Fruit fly (Drosophila melanogaster) whole organism, embryonic: ENCODE measurements around the gene Crz.

Source experiments
- Ada2b ChIP-seq: fragments of 200-800 bp; sonication (Bioruptor generic); IDR thresholded peaks from 2 replicates; pipeline ENCODE4 v1.3.6; 2022; ENCODE audit warnings: missing biosample characterization, missing genetic modification characterization
- C15 ChIP-seq: fragments of 200-800 bp; sonication (Bioruptor generic); IDR thresholded peaks from 3 replicates; pipeline ENCODE4 v1.3.6; 2022; ENCODE audit warnings: missing biosample characterization, missing genetic modification characterization
- CG10366 ChIP-seq: fragments of 200-800 bp; sonication (Bioruptor generic); IDR thresholded peaks from 2 replicates; pipeline ENCODE4 v1.3.6; 2022; ENCODE audit warnings: missing biosample characterization, missing genetic modification characterization
- CG10543 ChIP-seq: fragments of 200-800 bp; sonication (Bioruptor generic); optimal IDR thresholded peaks from 3 replicates; lab custom pipeline; 2017; ENCODE audit warnings: missing biosample characterization, mild to moderate bottlenecking, missing genetic modification characterization, moderate library complexity
- CG12104 ChIP-seq: fragments of 200-800 bp; sonication (Bioruptor generic); optimal IDR thresholded peaks from 3 replicates; lab custom pipeline; 2016; ENCODE audit warnings: missing biosample characterization, missing genetic modification characterization
- CG12219 ChIP-seq: fragments of 200-800 bp; sonication (Bioruptor generic); optimal IDR thresholded peaks from 3 replicates; lab custom pipeline; 2018; ENCODE audit warnings: missing biosample characterization, mild to moderate bottlenecking, missing genetic modification characterization
- CG1233 ChIP-seq: fragments of 200-800 bp; sonication (Bioruptor generic); optimal IDR thresholded peaks from 4 replicates; lab custom pipeline; 2018; ENCODE audit warnings: missing biosample characterization, mild to moderate bottlenecking, missing genetic modification characterization
- CG15514 ChIP-seq: fragments of 200-800 bp; sonication (Bioruptor generic); optimal IDR thresholded peaks from 3 replicates; lab custom pipeline; 2017; ENCODE audit warnings: missing biosample characterization, missing genetic modification characterization, mild to moderate bottlenecking, moderate library complexity, missing genetic modification reagents
- CG1602 ChIP-seq: fragments of 200-800 bp; sonication (Bioruptor generic); optimal IDR thresholded peaks from 3 replicates; lab custom pipeline; 2016; ENCODE audit warnings: missing biosample characterization, missing genetic modification characterization
- CG16779 ChIP-seq: fragments of 200-800 bp; sonication (Bioruptor generic); IDR thresholded peaks from 2 replicates; pipeline ENCODE4 v1.3.6; 2022; ENCODE audit warnings: missing biosample characterization, missing genetic modification characterization
- CG18262 ChIP-seq: fragments of 200-800 bp; optimal IDR thresholded peaks from 3 replicates; lab custom pipeline; 2019; ENCODE audit warnings: missing biosample characterization, mild to moderate bottlenecking, missing genetic modification characterization, moderate library complexity
- CG31388 ChIP-seq: fragments of 200-800 bp; sonication (Bioruptor generic); optimal IDR thresholded peaks from 2 replicates; lab custom pipeline; 2016; ENCODE audit warnings: missing biosample characterization, missing genetic modification characterization
- CG32532 ChIP-seq: fragments of 200-800 bp; sonication (Bioruptor generic); IDR thresholded peaks from 2 replicates; pipeline ENCODE4 v1.3.6; 2022; ENCODE audit warnings: missing biosample characterization, missing genetic modification characterization
- CG43689 ChIP-seq: fragments of 200-800 bp; sonication (Bioruptor generic); IDR thresholded peaks from 2 replicates; pipeline ENCODE4 v1.3.6; 2022; ENCODE audit warnings: missing biosample characterization, missing genetic modification characterization
- CG4424 ChIP-seq: fragments of 200-800 bp; sonication (Bioruptor generic); optimal IDR thresholded peaks from 3 replicates; lab custom pipeline; 2016; ENCODE audit warnings: missing biosample characterization, missing genetic modification characterization
- CG7372 ChIP-seq: fragments of 200-800 bp; sonication (Bioruptor generic); IDR thresholded peaks from 2 replicates; pipeline ENCODE4 v1.3.6; 2022; ENCODE audit warnings: missing biosample characterization, missing genetic modification characterization
- CG7556 ChIP-seq: fragments of 200-800 bp; sonication (Bioruptor generic); optimal IDR thresholded peaks from 2 replicates; lab custom pipeline; 2017; ENCODE audit warnings: missing biosample characterization, mild to moderate bottlenecking, missing genetic modification characterization
- CG8089 ChIP-seq: fragments of 200-800 bp; sonication (Bioruptor generic); optimal IDR thresholded peaks from 3 replicates; lab custom pipeline; 2016; ENCODE audit warnings: missing biosample characterization, missing genetic modification characterization
- Fer2 ChIP-seq: fragments of 200-800 bp; sonication (Bioruptor generic); optimal IDR thresholded peaks from 2 replicates; lab custom pipeline; 2018; ENCODE audit warnings: missing biosample characterization, mild to moderate bottlenecking, missing genetic modification characterization, moderate library complexity
- HmgD ChIP-seq: fragments of 200-800 bp; sonication (Bioruptor generic); optimal IDR thresholded peaks from 3 replicates; lab custom pipeline; 2016; ENCODE audit warnings: missing biosample characterization, missing genetic modification characterization
- Lpt ChIP-seq: fragments of >200 bp; optimal IDR thresholded peaks from 2 replicates; lab custom pipeline; 2018; ENCODE audit warnings: missing biosample characterization, missing genetic modification characterization
- MESR4 ChIP-seq: fragments of 200-800 bp; sonication (Bioruptor generic); optimal IDR thresholded peaks from 2 replicates; lab custom pipeline; 2018; ENCODE audit warnings: missing biosample characterization, mild to moderate bottlenecking, missing genetic modification characterization, moderate library complexity
- Mad ChIP-seq: fragments of 200-800 bp; sonication (Bioruptor generic); optimal IDR thresholded peaks from 2 replicates; lab custom pipeline; 2016; ENCODE audit warnings: missing biosample characterization, missing genetic modification characterization
- Neu2 ChIP-seq: fragments of 200-800 bp; sonication (Bioruptor generic); optimal IDR thresholded peaks from 3 replicates; lab custom pipeline; 2016; ENCODE audit warnings: missing biosample characterization, missing genetic modification characterization, borderline replicate concordance
- Sox102F ChIP-seq: fragments of 200-800 bp; sonication (Bioruptor generic); optimal IDR thresholded peaks from 2 replicates; lab custom pipeline; 2018; ENCODE audit warnings: missing biosample characterization, mild to moderate bottlenecking, missing genetic modification characterization, moderate library complexity
- Stat92E ChIP-seq, 3 experiments: fragments of >200 bp in 2 of 3; fragments of 200-800 bp in 1 of 3; sonication (Bioruptor generic) in 1 of 3; optimal IDR thresholded peaks; 2 replicates each; lab custom pipeline; 2017 to 2019; ENCODE audit warnings: missing biosample characterization in 3 of 3, missing genetic modification characterization in 3 of 3, mild to moderate bottlenecking in 1 of 3, moderate library complexity in 1 of 3
- TFAM ChIP-seq: fragments of 200-800 bp; sonication (Bioruptor generic); optimal IDR thresholded peaks from 2 replicates; lab custom pipeline; 2017; ENCODE audit warnings: missing biosample characterization, missing genetic modification characterization, inconsistent platforms
- cad ChIP-seq: fragments of >200 bp; optimal IDR thresholded peaks from 2 replicates; lab custom pipeline; 2017; ENCODE audit warnings: missing biosample characterization, missing genetic modification characterization
- cas ChIP-seq: fragments of 200-800 bp; sonication (Bioruptor generic); IDR thresholded peaks from 2 replicates; pipeline ENCODE4 v1.3.6; 2022; ENCODE audit warnings: missing biosample characterization, missing genetic modification characterization
- caup ChIP-seq: fragments of 200-800 bp; sonication (Bioruptor generic); optimal IDR thresholded peaks from 3 replicates; lab custom pipeline; 2017; ENCODE audit warnings: missing biosample characterization, mild to moderate bottlenecking, missing genetic modification characterization, moderate library complexity; ENCODE audit not compliant: severe bottlenecking
- chn ChIP-seq: fragments of 200-800 bp; sonication (Bioruptor generic); optimal IDR thresholded peaks from 2 replicates; lab custom pipeline; 2016; ENCODE audit warnings: missing biosample characterization, missing genetic modification characterization
- crol ChIP-seq: fragments of 200-800 bp; sonication (Bioruptor generic); IDR thresholded peaks from 2 replicates; pipeline ENCODE4 v1.3.6; 2022; ENCODE audit warnings: missing biosample characterization, missing genetic modification characterization
- dan ChIP-seq: fragments of 200-800 bp; sonication (Bioruptor generic); IDR thresholded peaks from 2 replicates; pipeline ENCODE4 v1.3.6; 2022; ENCODE audit warnings: missing biosample characterization, missing genetic modification characterization
- esg ChIP-seq: fragments of 200-800 bp; sonication (Bioruptor generic); conservative IDR thresholded peaks from 2 replicates; pipeline ENCODE4 v1.3.6; 2022; ENCODE audit warnings: missing biosample characterization, missing genetic modification characterization
- ftz-f1 ChIP-seq: fragments of 200-800 bp; sonication (Bioruptor generic); optimal IDR thresholded peaks from 2 replicates; lab custom pipeline; 2016; ENCODE audit warnings: missing biosample characterization, missing genetic modification characterization
- fu2 ChIP-seq: fragments of 200-800 bp; sonication (Bioruptor generic); optimal IDR thresholded peaks from 2 replicates; lab custom pipeline; 2016; ENCODE audit warnings: missing biosample characterization, missing genetic modification characterization
- hb ChIP-seq: fragments of 200-800 bp; sonication (Bioruptor generic); IDR thresholded peaks from 3 replicates; pipeline ENCODE4 v1.3.6; 2022; ENCODE audit warnings: missing biosample characterization, missing genetic modification characterization; ENCODE audit not compliant: partially characterized antibody
- inv ChIP-seq: fragments of 200-800 bp; sonication (Bioruptor generic); IDR thresholded peaks from 2 replicates; pipeline ENCODE4 v1.3.6; 2022; ENCODE audit warnings: missing biosample characterization, missing genetic modification characterization; ENCODE audit not compliant: partially characterized antibody
- kah ChIP-seq: fragments of 200-800 bp; sonication (Bioruptor generic); optimal IDR thresholded peaks from 2 replicates; lab custom pipeline; 2018; ENCODE audit warnings: missing biosample characterization, mild to moderate bottlenecking, missing genetic modification characterization
- lilli ChIP-seq: fragments of 200-800 bp; sonication (Bioruptor generic); optimal IDR thresholded peaks from 3 replicates; lab custom pipeline; 2016; ENCODE audit warnings: missing biosample characterization, missing genetic modification characterization
- lola ChIP-seq, 3 experiments: fragments of >200 bp in 2 of 3; fragments of 200-800 bp in 1 of 3; sonication (Bioruptor generic) in 1 of 3; optimal IDR thresholded peaks; 2 replicates each; lab custom pipeline; 2017 to 2019; ENCODE audit warnings: missing biosample characterization in 3 of 3, missing genetic modification characterization in 3 of 3, mild to moderate bottlenecking in 1 of 3, moderate library complexity in 1 of 3
- nerfin-1 ChIP-seq: fragments of 200-800 bp; sonication (Bioruptor generic); optimal IDR thresholded peaks from 3 replicates; lab custom pipeline; 2019; ENCODE audit warnings: missing biosample characterization, mild to moderate bottlenecking, missing genetic modification characterization, moderate library complexity
- pb ChIP-seq: fragments of 200-800 bp; sonication (Bioruptor generic); optimal IDR thresholded peaks from 3 replicates; lab custom pipeline; 2016; ENCODE audit warnings: missing biosample characterization, missing genetic modification characterization
- repo ChIP-seq: fragments of 200-800 bp; sonication (Bioruptor generic); optimal IDR thresholded peaks from 2 replicates; lab custom pipeline; 2016; ENCODE audit warnings: missing biosample characterization, missing genetic modification characterization
- rib ChIP-seq: fragments of 200-800 bp; sonication (Bioruptor generic); IDR thresholded peaks from 2 replicates; pipeline ENCODE4 v1.3.6; 2022; ENCODE audit warnings: missing biosample characterization, missing genetic modification characterization
- schlank ChIP-seq: fragments of 200-800 bp; sonication (Bioruptor generic); optimal IDR thresholded peaks from 2 replicates; lab custom pipeline; 2018; ENCODE audit warnings: missing biosample characterization, mild to moderate bottlenecking, missing genetic modification characterization
- wek ChIP-seq: fragments of 200-800 bp; sonication (Bioruptor generic); optimal IDR thresholded peaks from 3 replicates; lab custom pipeline; 2018; ENCODE audit warnings: missing biosample characterization, mild to moderate bottlenecking, missing genetic modification characterization, moderate library complexity
- wor ChIP-seq: fragments of 200-800 bp; sonication (Bioruptor generic); IDR thresholded peaks from 2 replicates; pipeline ENCODE4 v1.3.6; 2022; ENCODE audit warnings: missing biosample characterization, missing genetic modification characterization
- zen ChIP-seq: fragments of 200-800 bp; sonication (Bioruptor generic); optimal IDR thresholded peaks from 3 replicates; lab custom pipeline; 2018; ENCODE audit warnings: missing biosample characterization, mild to moderate bottlenecking, missing genetic modification characterization, moderate library complexity

Gene Crz

DNA sequence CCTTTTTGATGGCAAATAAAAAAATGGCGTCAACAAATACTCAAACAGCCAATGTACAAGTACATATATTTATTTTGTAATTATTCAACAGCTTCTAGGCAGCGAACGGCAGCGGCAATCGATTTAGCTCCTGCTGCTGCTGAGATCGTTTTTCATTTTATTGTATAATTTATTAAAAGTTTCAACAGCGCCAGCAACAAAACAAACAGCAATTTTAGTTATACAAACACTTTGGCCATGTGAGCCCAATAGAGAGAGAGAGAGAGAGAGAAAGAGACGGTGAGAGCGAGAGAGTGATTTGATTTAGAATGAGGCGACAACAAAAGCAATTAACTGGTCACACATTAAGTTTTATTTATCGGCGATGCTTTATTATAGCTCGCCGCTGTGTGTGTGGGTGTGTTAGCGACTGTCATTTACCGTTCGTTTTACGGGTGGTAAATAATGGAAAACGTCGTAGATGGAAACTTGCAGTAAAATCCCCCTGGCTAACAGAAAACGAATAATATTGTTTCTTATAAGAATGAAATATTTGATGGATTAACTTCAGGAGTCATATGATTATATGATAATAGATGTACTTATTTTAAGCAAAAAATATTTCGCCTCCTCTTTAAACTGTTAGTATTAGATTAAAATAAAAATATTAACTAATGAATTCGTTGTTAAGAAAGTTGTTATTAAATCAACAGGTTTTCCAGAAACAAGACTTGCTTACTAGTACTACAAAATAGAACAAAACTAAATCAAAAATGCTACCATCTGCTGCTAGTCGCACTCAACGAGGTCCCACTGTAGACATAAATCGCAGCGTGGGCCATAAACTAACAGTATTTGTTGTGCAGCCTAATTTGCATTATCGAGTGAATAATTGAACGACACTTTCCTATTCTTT is 29.3 kb upstream of the Crz start (continued):
- TF ChIP-seq CG32532 (GFP tag; lab: Robert Waterston, UW) = no peak
- TF ChIP-seq CG31388 = no peak
- no peak for TF ChIP-seq chn (GFP tag; lab: Kevin White, UChicago)
- TF ChIP-seq Fer2 (tag; lab: Kevin White, UChicago) = no peak
- TF ChIP-seq Mad (GFP tag; lab: Kevin White, UChicago) = no peak
- TF ChIP-seq CG7556 (GFP tag; lab: Kevin White, UChicago) = no peak
- TF ChIP-seq CG8089 (GFP tag; lab: Kevin White, UChicago) = no peak
- TF ChIP-seq Stat92E (GFP tag; optimal IDR thresholded peaks at IDR 0.05; lab: Kevin White, UChicago) = peak in 1 of 3 experiments; percentile 84
- TF ChIP-seq CG12219 (GFP tag; lab: Kevin White, UChicago) = no peak
- peak; percentile 45 for TF ChIP-seq cad
- no peak for TF ChIP-seq HmgD (GFP tag; lab: Kevin White, UChicago)
- no peak for TF ChIP-seq MESR4 (GFP tag; lab: Kevin White, UChicago)
- TF ChIP-seq crol (GFP tag; lab: Robert Waterston, UW) = no peak
- TF ChIP-seq hb (GFP tag; lab: Robert Waterston, UW) = no peak
- TF ChIP-seq wor (GFP tag; lab: Robert Waterston, UW) = no peak
- TF ChIP-seq Ada2b (GFP tag; lab: Robert Waterston, UW) = no peak
- no peak for TF ChIP-seq CG7372 (GFP tag; lab: Robert Waterston, UW)
- no peak for TF ChIP-seq nerfin-1 (tag; lab: Kevin White, UChicago)
- TF ChIP-seq lola (GFP tag; optimal IDR thresholded peaks at IDR 0.05; lab: Kevin White, UChicago) = no peak
- TF ChIP-seq TFAM (GFP tag; lab: Kevin White, UChicago) = no peak
- no peak for TF ChIP-seq CG43689 (GFP tag; lab: Robert Waterston, UW)
- TF ChIP-seq CG15514 (GFP tag; lab: Kevin White, UChicago) = peak; percentile 26
- TF ChIP-seq repo (GFP tag; lab: Kevin White, UChicago) = no peak
- TF ChIP-seq CG16779 (GFP tag; lab: Robert Waterston, UW) = no peak
- no peak for TF ChIP-seq CG1233 (GFP tag; lab: Kevin White, UChicago)
- no peak for TF ChIP-seq inv (GFP tag; lab: Robert Waterston, UW)
- TF ChIP-seq zen (tag; lab: Kevin White, UChicago) = no peak
- no peak for TF ChIP-seq esg (GFP tag; lab: Robert Waterston, UW)
- peak; percentile 11 for TF ChIP-seq CG12104 (GFP tag; lab: Kevin White, UChicago)
- no peak for TF ChIP-seq fu2 (GFP tag; lab: Kevin White, UChicago)
- peak; percentile 36 for TF ChIP-seq Sox102F (GFP tag; lab: Kevin White, UChicago)
- TF ChIP-seq CG10366 = no peak
- TF ChIP-seq ftz-f1 (GFP tag; lab: Kevin White, UChicago) = no peak
- no peak for TF ChIP-seq Neu2 (GFP tag; lab: Kevin White, UChicago)
- TF ChIP-seq CG1602 (GFP tag; lab: Kevin White, UChicago) = peak; percentile 10
- peak; percentile 1 for TF ChIP-seq kah (GFP tag; lab: Kevin White, UChicago)
- no peak for TF ChIP-seq schlank (tag; lab: Kevin White, UChicago)
- peak; percentile 23 for TF ChIP-seq CG4424 (GFP tag; lab: Kevin White, UChicago)
- TF ChIP-seq dan (GFP tag; lab: Robert Waterston, UW) = no peak
- TF ChIP-seq lilli (GFP tag; lab: Kevin White, UChicago) = peak; percentile 40
- TF ChIP-seq C15 (GFP tag; lab: Robert Waterston, UW) = no peak
- no peak for TF ChIP-seq rib
- TF ChIP-seq cas (GFP tag; lab: Robert Waterston, UW) = no peak
- TF ChIP-seq CG18262 (tag; lab: Kevin White, UChicago) = peak; percentile 10
- peak; percentile 42 for TF ChIP-seq caup (GFP tag; lab: Kevin White, UChicago)
- TF ChIP-seq wek (GFP tag; lab: Kevin White, UChicago) = no peak
- TF ChIP-seq Lpt (GFP tag; lab: Kevin White, UChicago) = no peak
- no peak for TF ChIP-seq pb (GFP tag; lab: Kevin White, UChicago)
- peak; percentile 66 for TF ChIP-seq CG10543 (GFP tag; lab: Kevin White, UChicago)
